Fruit fly (Drosophila melanogaster): ENCODE measurements around the gene Vha100-1.

Vha100-1 gene

dm6 chr3R:29083459-29084457 lies 47.2 kb upstream of the Vha100-1 start:
- TF ChIP-seq nmo (GFP tag; optimal IDR thresholded peaks at IDR 0.05) (no peak), CrebB (tag; optimal IDR thresholded peaks at IDR 0.05) (peak; percentile 17), sqz (GFP tag; optimal IDR thresholded peaks at IDR 0.05) (no peak), CG10431 (GFP tag; optimal IDR thresholded peaks at IDR 0.05) (no peak), CG15073 (GFP tag; optimal IDR thresholded peaks at IDR 0.05) (no peak), Sry-δ (GFP tag; optimal IDR thresholded peaks at IDR 0.05) (no peak), CG17829 (tag; optimal IDR thresholded peaks at IDR 0.05) (no peak), tna (GFP tag; IDR thresholded peaks at IDR 0.05; ENCODE audit: partially characterized antibody) (no peak), Optix (GFP tag; IDR thresholded peaks at IDR 0.05) (no peak), CG11093 (GFP tag; IDR thresholded peaks at IDR 0.05) (no peak), zen2 (GFP tag; IDR thresholded peaks at IDR 0.05; ENCODE audit: partially characterized antibody) (no peak), CG7839 (tag; optimal IDR thresholded peaks at IDR 0.05) (no peak), slou (GFP tag; optimal IDR thresholded peaks at IDR 0.05) (no peak), CG6254 (GFP tag; optimal IDR thresholded peaks at IDR 0.05) (peak; percentile 42), Nf-YB (GFP tag; optimal IDR thresholded peaks at IDR 0.05) (peak; percentile 13), nau (GFP tag; optimal IDR thresholded peaks at IDR 0.05) (peak; percentile 68), CG1792 (GFP tag; optimal IDR thresholded peaks at IDR 0.05) (no peak), Ravus (GFP tag; IDR thresholded peaks at IDR 0.05) (no peak), CG14050 (GFP tag; IDR thresholded peaks at IDR 0.05) (no peak), hth (optimal IDR thresholded peaks at IDR 0.05) (no peak), B-H1 (GFP tag; IDR thresholded peaks at IDR 0.05) (no peak), Awh (GFP tag; IDR thresholded peaks at IDR 0.05) (peak; percentile 59; the same call in 1 of the 2 replicates), CG11723 (GFP tag; optimal IDR thresholded peaks at IDR 0.05) (no peak), CG14667 (GFP tag; IDR thresholded peaks at IDR 0.05) (no peak), shn (GFP tag; optimal IDR thresholded peaks at IDR 0.05) (no peak), pros (GFP tag; optimal IDR thresholded peaks at IDR 0.05) (peak; percentile 5), pfk (GFP tag; optimal IDR thresholded peaks at IDR 0.05) (peak; percentile 83), salm (tag; optimal IDR thresholded peaks at IDR 0.05) (no peak), trem (tag; optimal IDR thresholded peaks at IDR 0.05) (no peak), CG6654 (GFP tag; optimal IDR thresholded peaks at IDR 0.05) (no peak), CG16815 (GFP tag; optimal IDR thresholded peaks at IDR 0.05) (no peak), CoRest (tag; optimal IDR thresholded peaks at IDR 0.05) (no peak), CG5180 (GFP tag; optimal IDR thresholded peaks at IDR 0.05) (no peak), sd (tag; optimal IDR thresholded peaks at IDR 0.05) (no peak), CG2875 (GFP tag; optimal IDR thresholded peaks at IDR 0.05) (peak; percentile 38), MBD-R2 (GFP tag; IDR thresholded peaks at IDR 0.05) (no peak), sens (GFP tag) (peak; percentile 69), CG4424 (GFP tag; optimal IDR thresholded peaks at IDR 0.05) (no peak), Fer3 (tag; optimal IDR thresholded peaks at IDR 0.05) (no peak), wor (GFP tag; IDR thresholded peaks at IDR 0.05) (no peak), sob (GFP tag; IDR thresholded peaks at IDR 0.05) (no peak), CHES-1-like (GFP tag; optimal IDR thresholded peaks at IDR 0.05) (no peak), Ada2b (GFP tag; IDR thresholded peaks at IDR 0.05) (no peak), fu2 (GFP tag; optimal IDR thresholded peaks at IDR 0.05) (no peak), tap (tag; optimal IDR thresholded peaks at IDR 0.05) (peak; percentile 27), jigr1 (GFP tag; IDR thresholded peaks at IDR 0.05) (no peak), CG8089 (GFP tag; optimal IDR thresholded peaks at IDR 0.05) (no peak), NC2β (GFP tag; optimal IDR thresholded peaks at IDR 0.05) (no peak), Vsx1 (GFP tag; optimal IDR thresholded peaks at IDR 0.05) (no peak)
